Fruit fly (Drosophila melanogaster): ENCODE measurements around the gene Vps60.

Vps60 gene

DNA sequence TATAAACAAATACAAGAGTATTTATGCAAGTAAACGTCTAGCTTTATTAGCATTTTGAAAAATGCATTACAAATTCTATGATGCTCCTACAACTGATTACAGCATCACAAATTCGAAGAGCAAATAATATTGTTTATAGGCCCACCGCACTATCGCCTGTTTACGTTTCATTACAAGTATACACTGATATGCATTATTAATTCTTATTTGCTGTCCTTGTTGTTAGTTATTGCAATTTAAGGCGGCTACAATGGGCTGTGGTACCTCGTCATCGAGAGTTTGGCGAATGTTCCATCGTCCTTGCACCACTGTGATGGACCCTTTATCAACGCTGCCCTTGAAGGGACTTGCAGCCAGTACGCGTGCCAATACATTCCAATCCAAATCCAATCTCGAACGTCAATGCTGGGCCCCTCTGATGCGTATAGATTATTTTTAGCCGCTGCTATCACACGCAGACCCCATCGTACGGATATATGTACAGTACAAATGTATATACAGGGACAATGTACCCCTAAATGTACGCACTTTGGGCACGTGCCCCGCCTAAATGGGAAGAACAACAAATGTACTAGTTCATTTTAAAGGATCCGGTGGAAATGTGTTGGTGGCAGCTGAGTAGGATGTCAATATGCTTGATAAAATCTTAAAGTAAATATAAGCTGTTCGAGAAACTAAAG lies 35.4 kb upstream of the Vps60 start (continued):
- no peak for TF ChIP-seq tup (GFP tag; optimal IDR thresholded peaks at IDR 0.05)
- TF ChIP-seq prd (optimal IDR thresholded peaks at IDR 0.05), result no peak
- TF ChIP-seq prd (GFP tag; IDR thresholded peaks at IDR 0.05), result 0 out of 3 replicates have a peak, but pooled peaks have one; percentile 16

DNA sequence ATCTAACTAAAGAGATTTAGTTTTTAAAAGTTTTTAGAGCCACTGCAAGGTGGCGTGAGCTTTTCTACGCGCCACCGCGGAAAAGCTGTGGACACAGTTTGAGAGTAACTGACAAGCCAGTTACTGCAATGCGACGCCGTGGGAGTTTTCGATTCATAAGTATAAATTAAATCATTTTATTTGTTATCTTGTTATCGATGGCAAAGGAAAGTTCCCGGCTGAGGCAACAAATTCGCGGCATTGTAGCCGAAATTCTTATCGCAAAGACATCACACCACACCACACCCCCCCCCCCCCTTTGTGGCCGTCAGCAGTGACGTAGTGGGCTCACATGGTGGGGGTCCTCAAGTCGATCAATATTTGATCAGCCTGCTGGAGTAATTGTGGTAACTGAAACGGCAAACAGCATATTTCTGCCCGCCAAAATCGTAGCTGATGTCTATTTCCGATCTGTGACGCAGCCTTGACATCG lies 34.4 kb upstream of the Vps60 start:
- TF ChIP-seq tgo (GFP tag; IDR thresholded peaks at IDR 0.05) (no peak), Rfx (GFP tag; IDR thresholded peaks at IDR 0.05) (peak; percentile 50; the same call in 1 of the 2 replicates), Fer3 (tag; optimal IDR thresholded peaks at IDR 0.05) (peak; percentile 38), tio (GFP tag; optimal IDR thresholded peaks at IDR 0.05) (no peak), CG30020 (tag; optimal IDR thresholded peaks at IDR 0.05) (no peak), D (optimal IDR thresholded peaks at IDR 0.05) (no peak), D (GFP tag; optimal IDR thresholded peaks at IDR 0.05) (peak; percentile 8), CG12744 (GFP tag; optimal IDR thresholded peaks at IDR 0.05) (no peak), CG8290 (GFP tag; optimal IDR thresholded peaks at IDR 0.05) (no peak), CG8290 (tag; optimal IDR thresholded peaks at IDR 0.05) (peak in 1 of 2 experiments; percentile 82), Taf1 (GFP tag; IDR thresholded peaks at IDR 0.05) (no peak), ash1 (GFP tag; optimal IDR thresholded peaks at IDR 0.05) (peak; percentile 18), danr (GFP tag; IDR thresholded peaks at IDR 0.05) (no peak), CG9797 (GFP tag; optimal IDR thresholded peaks at IDR 0.05) (no peak), gem (tag; optimal IDR thresholded peaks at IDR 0.05) (no peak), CG4360 (GFP tag; IDR thresholded peaks at IDR 0.05) (no peak), CG14710 (tag; optimal IDR thresholded peaks at IDR 0.05) (peak; percentile 0), nerfin-2 (GFP tag; IDR thresholded peaks at IDR 0.05; ENCODE audit: partially characterized antibody) (no peak), inv (GFP tag; IDR thresholded peaks at IDR 0.05; ENCODE audit: partially characterized antibody) (no peak), zfh1 (GFP tag; IDR thresholded peaks at IDR 0.05) (peak; percentile 51; the same call in 1 of the 3 replicates), exex (tag; optimal IDR thresholded peaks at IDR 0.05) (peak; percentile 47), Hr51 (GFP tag; optimal IDR thresholded peaks at IDR 0.05) (peak; percentile 18 to 21), mld (GFP tag; IDR thresholded peaks at IDR 0.05; ENCODE audit: partially characterized antibody) (no peak), CG9876 (GFP tag; optimal IDR thresholded peaks at IDR 0.05) (no peak), MTF-1 (GFP tag; optimal IDR thresholded peaks at IDR 0.05; ENCODE audit: borderline replicate concordance) (peak; percentile 52), Doc3 (GFP tag; IDR thresholded peaks at IDR 0.05; ENCODE audit: partially characterized antibody) (no peak), mirr (GFP tag; optimal IDR thresholded peaks at IDR 0.05) (peak; percentile 53), stc (GFP tag; IDR thresholded peaks at IDR 0.05) (0 out of 2 replicates have a peak, but pooled peaks have one; percentile 30), Jarid2 (GFP tag; optimal IDR thresholded peaks at IDR 0.05) (peak; percentile 27), Ets65A (GFP tag) (peak; percentile 63), amos (GFP tag; IDR thresholded peaks at IDR 0.05; ENCODE audit: partially characterized antibody) (no peak; the same call in 1 of the 2 replicates), chinmo (GFP tag; IDR thresholded peaks at IDR 0.05; ENCODE audit: partially characterized antibody) (peak; percentile 90), CG14860 (GFP tag; IDR thresholded peaks at IDR 0.05; ENCODE audit: partially characterized antibody) (peak; percentile 48; the same call in 2 of the 3 replicates), klu (GFP tag; IDR thresholded peaks at IDR 0.05) (no peak), CG15011 (GFP tag; optimal IDR thresholded peaks at IDR 0.05) (peak; percentile 19), CG6175 (GFP tag; IDR thresholded peaks at IDR 0.05) (0 out of 3 replicates have a peak, but pooled peaks have one; percentile 19), CG30431 (GFP tag; optimal IDR thresholded peaks at IDR 0.05) (no peak), slbo (GFP tag; IDR thresholded peaks at IDR 0.05) (0 out of 2 replicates have a peak, but pooled peaks have one; percentile 20), CG10267 (tag; optimal IDR thresholded peaks at IDR 0.05) (no peak), Aef1 (GFP tag; IDR thresholded peaks at IDR 0.05) (no peak), otp (GFP tag; IDR thresholded peaks at IDR 0.05) (0 out of 3 replicates have a peak, but pooled peaks have one; percentile 32), nau (GFP tag; optimal IDR thresholded peaks at IDR 0.05) (peak; percentile 71), CG5180 (GFP tag; optimal IDR thresholded peaks at IDR 0.05) (peak; percentile 51)

Measured in whole organism, embryonic.